In genomic region chrX:17297924-17298591, dm6 we compare ENCODE assay signal across 2 fruit fly cellular contexts.
TF ChIP-seq lines count a peak whose summit lies in the region.

No protein-coding gene starts in this region.

TF ChIP-seq in whole organism, embryonic, 481 proteins besides CTCF, POLR2A, EP300 and RAD21 (continued from another document and continues in another):
- TF ChIP-seq sens (GFP tag; lab: Kevin White, UChicago) (peak; percentile 75), CG13296 (GFP tag; optimal IDR thresholded peaks at IDR 0.05; lab: Kevin White, UChicago) (no peak), CG11695 (GFP tag; IDR thresholded peaks at IDR 0.05; lab: Robert Waterston, UW) (peak; percentile 28; the same call in 1 of the 3 replicates), CG18262 (tag; optimal IDR thresholded peaks at IDR 0.05; lab: Kevin White, UChicago) (peak; percentile 7), CG12391 (tag; optimal IDR thresholded peaks at IDR 0.05; lab: Kevin White, UChicago) (peak; percentile 30), gsb-n (tag; optimal IDR thresholded peaks at IDR 0.05; lab: Kevin White, UChicago) (peak; percentile 8), ewg (GFP tag; optimal IDR thresholded peaks at IDR 0.05; lab: Kevin White, UChicago) (peak; percentile 9), Med (GFP tag; lab: Kevin White, UChicago) (peak; percentile 72), Ets65A (GFP tag; lab: Kevin White, UChicago) (peak; percentile 73), CG6791 (GFP tag; IDR thresholded peaks at IDR 0.05; lab: Robert Waterston, UW; ENCODE audit: partially characterized antibody) (0 out of 3 replicates have a peak, but pooled peaks have one; percentile 41), ken (GFP tag; IDR thresholded peaks at IDR 0.05; lab: Robert Waterston, UW) (peak; percentile 45; the same call in 1 of the 3 replicates), Dp (GFP tag; optimal IDR thresholded peaks at IDR 0.05; lab: Kevin White, UChicago) (no peak), D (optimal IDR thresholded peaks at IDR 0.05; lab: Kevin White, UChicago) (no peak), D (GFP tag; optimal IDR thresholded peaks at IDR 0.05; lab: Kevin White, UChicago) (peak; percentile 28), CG6175 (GFP tag; IDR thresholded peaks at IDR 0.05; lab: Robert Waterston, UW) (no peak), HmgD (GFP tag; optimal IDR thresholded peaks at IDR 0.05; lab: Kevin White, UChicago) (peak; percentile 21), cato (GFP tag; optimal IDR thresholded peaks at IDR 0.05; lab: Kevin White, UChicago; ENCODE audit: borderline replicate concordance) (no peak), wek (GFP tag; optimal IDR thresholded peaks at IDR 0.05; lab: Kevin White, UChicago) (peak; percentile 19), fd3F (GFP tag; optimal IDR thresholded peaks at IDR 0.05; lab: Kevin White, UChicago) (no peak), pan (optimal IDR thresholded peaks at IDR 0.05; lab: Kevin White, UChicago) (no peak), pan (GFP tag; optimal IDR thresholded peaks at IDR 0.05 in 1 of 2, IDR thresholded peaks at IDR 0.05 in 1 of 2) (peak in 1 of 2 experiments; percentile 38), CG17359 (tag; optimal IDR thresholded peaks at IDR 0.05; lab: Kevin White, UChicago) (peak; percentile 45), CG11504 (tag; optimal IDR thresholded peaks at IDR 0.05; lab: Kevin White, UChicago) (peak; percentile 43), CG2129 (GFP tag; IDR thresholded peaks at IDR 0.05; lab: Robert Waterston, UW; ENCODE audit: partially characterized antibody) (no peak), CG10979 (tag; optimal IDR thresholded peaks at IDR 0.05; lab: Kevin White, UChicago) (peak; percentile 42), Drgx (GFP tag; IDR thresholded peaks at IDR 0.05; lab: Robert Waterston, UW) (peak; percentile 72), phol (tag; optimal IDR thresholded peaks at IDR 0.05; lab: Kevin White, UChicago) (peak; percentile 38), Mes4 (GFP tag; optimal IDR thresholded peaks at IDR 0.05; lab: Kevin White, UChicago) (peak; percentile 1), Hr51 (GFP tag; optimal IDR thresholded peaks at IDR 0.05; lab: Kevin White, UChicago) (peak in 1 of 2 experiments; percentile 44), CG6254 (GFP tag; optimal IDR thresholded peaks at IDR 0.05; lab: Kevin White, UChicago) (peak; percentile 48), Xrp1 (GFP tag; IDR thresholded peaks at IDR 0.05; lab: Robert Waterston, UW) (peak; percentile 37; the same call in 1 of the 2 replicates), CG31365 (tag; optimal IDR thresholded peaks at IDR 0.05; lab: Kevin White, UChicago) (no peak), CG17829 (tag; optimal IDR thresholded peaks at IDR 0.05; lab: Kevin White, UChicago) (peak; percentile 17), CG12769 (tag; optimal IDR thresholded peaks at IDR 0.05; lab: Kevin White, UChicago) (no peak), grau (tag; optimal IDR thresholded peaks at IDR 0.05; lab: Kevin White, UChicago) (peak; percentile 19), sqz (GFP tag; optimal IDR thresholded peaks at IDR 0.05; lab: Kevin White, UChicago) (no peak), CG2875 (GFP tag; optimal IDR thresholded peaks at IDR 0.05; lab: Kevin White, UChicago) (peak; percentile 3), gce (GFP tag; IDR thresholded peaks at IDR 0.05; lab: Robert Waterston, UW) (0 out of 3 replicates have a peak, but pooled peaks have one; percentile 31), odd (GFP tag; optimal IDR thresholded peaks at IDR 0.05; lab: Kevin White, UChicago) (no peak), CG1603 (tag; optimal IDR thresholded peaks at IDR 0.05; lab: Kevin White, UChicago) (peak; percentile 69), Xbp1 (GFP tag; optimal IDR thresholded peaks at IDR 0.05; lab: Kevin White, UChicago) (peak; percentile 2), Mrtf (GFP tag; IDR thresholded peaks at IDR 0.05; lab: Robert Waterston, UW) (no peak), Chrac-16 (GFP tag; optimal IDR thresholded peaks at IDR 0.05; lab: Kevin White, UChicago) (no peak), prd (optimal IDR thresholded peaks at IDR 0.05; lab: Kevin White, UChicago) (no peak), prd (GFP tag; IDR thresholded peaks at IDR 0.05; lab: Robert Waterston, UW) (peak; percentile 28; the same call in 1 of the 3 replicates), CG17385 (GFP tag; optimal IDR thresholded peaks at IDR 0.05; lab: Kevin White, UChicago) (no peak), CG12071 (GFP tag; optimal IDR thresholded peaks at IDR 0.05; lab: Kevin White, UChicago) (peak; percentile 31), CG7839 (tag; optimal IDR thresholded peaks at IDR 0.05; lab: Kevin White, UChicago) (peak; percentile 14), Blimp-1 (GFP tag; optimal IDR thresholded peaks at IDR 0.05; lab: Kevin White, UChicago) (peak; percentile 42), dpn (GFP tag; optimal IDR thresholded peaks at IDR 0.05; lab: Kevin White, UChicago) (peak in 1 of 2 experiments; percentile 44), CG8290 (GFP tag; optimal IDR thresholded peaks at IDR 0.05; lab: Kevin White, UChicago) (no peak), CG8290 (tag; optimal IDR thresholded peaks at IDR 0.05; lab: Kevin White, UChicago) (peak in 1 of 2 experiments; percentile 44), row (GFP tag; IDR thresholded peaks at IDR 0.05; lab: Robert Waterston, UW) (peak; percentile 24; the same call in 1 of the 3 replicates), CG1024 (GFP tag; IDR thresholded peaks at IDR 0.05; lab: Robert Waterston, UW) (no peak), tio (GFP tag; optimal IDR thresholded peaks at IDR 0.05; lab: Kevin White, UChicago) (peak; percentile 20), schlank (tag; optimal IDR thresholded peaks at IDR 0.05; lab: Kevin White, UChicago) (no peak), CG3407 (GFP tag; optimal IDR thresholded peaks at IDR 0.05; lab: Kevin White, UChicago) (peak; percentile 51), ftz-f1 (GFP tag; optimal IDR thresholded peaks at IDR 0.05; lab: Kevin White, UChicago) (no peak), CG1529 (GFP tag; optimal IDR thresholded peaks at IDR 0.05; lab: Kevin White, UChicago) (peak; percentile 25), HLH3B (GFP tag; IDR thresholded peaks at IDR 0.05; lab: Robert Waterston, UW) (0 out of 2 replicates have a peak, but pooled peaks have one; percentile 27), dan (GFP tag; IDR thresholded peaks at IDR 0.05; lab: Robert Waterston, UW) (no peak), Ssrp (tag; optimal IDR thresholded peaks at IDR 0.05; lab: Kevin White, UChicago) (peak; percentile 40), CG10565 (GFP tag; optimal IDR thresholded peaks at IDR 0.05; lab: Kevin White, UChicago) (no peak), chif (GFP tag; optimal IDR thresholded peaks at IDR 0.05; lab: Kevin White, UChicago) (peak in 1 of 2 experiments; percentile 25), TFAM (GFP tag; optimal IDR thresholded peaks at IDR 0.05; lab: Kevin White, UChicago) (no peak)

TF ChIP-seq in whole organism, prepupa, 60 proteins besides CTCF, POLR2A, EP300 and RAD21 (continued from another document):
- TF ChIP-seq Met (GFP tag; optimal IDR thresholded peaks at IDR 0.05; lab: Kevin White, UChicago) (peak; percentile 15), CG32006 (GFP tag; optimal IDR thresholded peaks at IDR 0.05; lab: Kevin White, UChicago) (peak; percentile 46), CG8119 (GFP tag; IDR thresholded peaks at IDR 0.05; lab: Robert Waterston, UW) (peak; percentile 65), esn (GFP tag; optimal IDR thresholded peaks at IDR 0.05; lab: Kevin White, UChicago) (peak; percentile 3), spab (GFP tag; optimal IDR thresholded peaks at IDR 0.05; lab: Kevin White, UChicago) (peak; percentile 4), Eip75B (GFP tag; optimal IDR thresholded peaks at IDR 0.05; lab: Kevin White, UChicago) (no peak), CG16779 (tag; optimal IDR thresholded peaks at IDR 0.05; lab: Kevin White, UChicago) (no peak), fkh (GFP tag; optimal IDR thresholded peaks at IDR 0.05; lab: Kevin White, UChicago) (peak; percentile 16), dac (GFP tag; optimal IDR thresholded peaks at IDR 0.05; lab: Kevin White, UChicago) (peak; percentile 21), fd59A (GFP tag; optimal IDR thresholded peaks at IDR 0.05; lab: Kevin White, UChicago) (peak; percentile 8), CG11762 (GFP tag; optimal IDR thresholded peaks at IDR 0.05; lab: Kevin White, UChicago; ENCODE audit: insufficient read depth) (peak; percentile 14), OdsH (GFP tag; optimal IDR thresholded peaks at IDR 0.05; lab: Kevin White, UChicago) (peak; percentile 62), acj6 (GFP tag; optimal IDR thresholded peaks at IDR 0.05; lab: Kevin White, UChicago) (peak; percentile 44), Eip93F (GFP tag; optimal IDR thresholded peaks at IDR 0.05; lab: Kevin White, UChicago) (no peak), lz (GFP tag; optimal IDR thresholded peaks at IDR 0.05; lab: Kevin White, UChicago) (peak; percentile 54), vri (GFP tag; optimal IDR thresholded peaks at IDR 0.05; lab: Kevin White, UChicago) (peak; percentile 45), CG6276 (GFP tag; optimal IDR thresholded peaks at IDR 0.05; lab: Kevin White, UChicago) (peak; percentile 59), CG6808 (GFP tag; optimal IDR thresholded peaks at IDR 0.05; lab: Kevin White, UChicago) (no peak), CG4318 (GFP tag; optimal IDR thresholded peaks at IDR 0.05; lab: Kevin White, UChicago) (peak; percentile 11), CG8319 (GFP tag; optimal IDR thresholded peaks at IDR 0.05; lab: Kevin White, UChicago) (no peak), CG6854 (GFP tag; optimal IDR thresholded peaks at IDR 0.05; lab: Kevin White, UChicago) (no peak), CG9139 (GFP tag; optimal IDR thresholded peaks at IDR 0.05; lab: Kevin White, UChicago) (no peak), CG3032 (tag; optimal IDR thresholded peaks at IDR 0.05; lab: Kevin White, UChicago) (no peak), eg (GFP tag; IDR thresholded peaks at IDR 0.05; lab: Robert Waterston, UW) (peak; percentile 81), Hr4 (GFP tag; optimal IDR thresholded peaks at IDR 0.05; lab: Kevin White, UChicago) (peak; percentile 27), Blimp-1 (GFP tag; optimal IDR thresholded peaks at IDR 0.05; lab: Kevin White, UChicago) (no peak), cyc (GFP tag; optimal IDR thresholded peaks at IDR 0.05; lab: Kevin White, UChicago) (peak; percentile 19), Smox (GFP tag; optimal IDR thresholded peaks at IDR 0.05; lab: Kevin White, UChicago) (peak; percentile 39), Gug (GFP tag; IDR thresholded peaks at IDR 0.05; lab: Robert Waterston, UW) (peak; percentile 62), Hr38 (GFP tag; optimal IDR thresholded peaks at IDR 0.05; lab: Kevin White, UChicago) (no peak), dsx (GFP tag; optimal IDR thresholded peaks at IDR 0.05; lab: Kevin White, UChicago; ENCODE audit: poor library complexity, severe bottlenecking) (peak; percentile 27), CG7368 (GFP tag; optimal IDR thresholded peaks at IDR 0.05; lab: Kevin White, UChicago) (peak; percentile 30), CG11294 (GFP tag; IDR thresholded peaks at IDR 0.05; lab: Robert Waterston, UW) (peak; percentile 46; the same call in 1 of the 2 replicates), ss (GFP tag; optimal IDR thresholded peaks at IDR 0.05; lab: Kevin White, UChicago) (no peak), CG11902 (GFP tag; optimal IDR thresholded peaks at IDR 0.05; lab: Kevin White, UChicago) (no peak), Eip78C (GFP tag; lab: Kevin White, UChicago) (peak; percentile 85), CG6163 (GFP tag; IDR thresholded peaks at IDR 0.05; lab: Robert Waterston, UW) (peak; percentile 78), salr (GFP tag; optimal IDR thresholded peaks at IDR 0.05; lab: Kevin White, UChicago) (peak; percentile 7 to 31)
